Worm (Caenorhabditis elegans) whole organism, early embryonic: ENCODE measurements around the gene F43C11.10.

Experiments used
- B0310.2 ChIP-seq: sonication (generic microtip); optimal IDR thresholded peaks from 2 replicates; lab custom pipeline; 2016; ENCODE audit warnings: mild to moderate bottlenecking, missing genetic modification characterization, missing compliant biosample characterization
- F13C5.2 ChIP-seq: sonication (generic microtip); optimal IDR thresholded peaks from 2 replicates; lab custom pipeline; 2017; ENCODE audit warnings: mild to moderate bottlenecking, missing genetic modification characterization, inconsistent platforms, missing compliant biosample characterization
- aly-1 ChIP-seq: sonication (generic microtip); optimal IDR thresholded peaks from 2 replicates; lab custom pipeline; 2016; ENCODE audit warnings: missing genetic modification characterization, missing compliant biosample characterization
- ama-1 ChIP-seq: fragments of 150-350 bp; optimal IDR thresholded peaks from 2 replicates; lab custom pipeline; 2014
- ceh-13 ChIP-seq: fragments of 200-800 bp; sonication (Bioruptor generic); optimal IDR thresholded peaks from 2 replicates; lab custom pipeline; 2018; ENCODE audit warnings: mild to moderate bottlenecking, missing genetic modification characterization, missing compliant biosample characterization
- ceh-36 ChIP-seq: sonication (generic microtip); optimal IDR thresholded peaks from 2 replicates; lab custom pipeline; 2016; ENCODE audit warnings: missing genetic modification characterization, inconsistent platforms, missing compliant biosample characterization
- ets-7 ChIP-seq: sonication (generic microtip); optimal IDR thresholded peaks from 2 replicates; lab custom pipeline; 2016; ENCODE audit warnings: missing genotype, missing genetic modification characterization, missing compliant biosample characterization
- flt-1 ChIP-seq: fragments of 200-800 bp; sonication (Bioruptor generic); IDR thresholded peaks from 2 replicates; pipeline ENCODE4 v1.3.6; 2022; ENCODE audit warnings: missing genetic modification characterization, missing compliant biosample characterization
- hmbx-1 ChIP-seq: sonication (generic microtip); optimal IDR thresholded peaks from 2 replicates; lab custom pipeline; 2016; ENCODE audit warnings: mild to moderate bottlenecking, missing genetic modification characterization, missing compliant biosample characterization
- hmg-4 ChIP-seq: fragments of 200-800 bp; sonication (Bioruptor generic); optimal IDR thresholded peaks from 2 replicates; lab custom pipeline; 2018; ENCODE audit warnings: mild to moderate bottlenecking, missing genetic modification characterization, missing compliant biosample characterization
- pes-1 ChIP-seq: fragments of 200-800 bp; sonication (Bioruptor generic); IDR thresholded peaks from 2 replicates; pipeline ENCODE4 v1.3.6; 2022; ENCODE audit warnings: missing genetic modification reagents, missing genetic modification characterization, missing compliant biosample characterization
- scrt-1 ChIP-seq: fragments of 200-800 bp; sonication (Bioruptor generic); IDR thresholded peaks from 2 replicates; pipeline ENCODE4 v1.3.6; 2022; ENCODE audit warnings: missing genetic modification characterization, missing compliant biosample characterization
- tbx-37 ChIP-seq: fragments of 200-800 bp; sonication (Bioruptor generic); conservative IDR thresholded peaks from 2 replicates; pipeline ENCODE4 v1.3.6; 2022; ENCODE audit warnings: missing genetic modification reagents, missing genetic modification characterization, missing compliant biosample characterization
- tra-4 ChIP-seq: sonication (generic microtip); optimal IDR thresholded peaks from 2 replicates; lab custom pipeline; 2017; ENCODE audit warnings: missing genetic modification characterization, missing compliant biosample characterization

DNA sequence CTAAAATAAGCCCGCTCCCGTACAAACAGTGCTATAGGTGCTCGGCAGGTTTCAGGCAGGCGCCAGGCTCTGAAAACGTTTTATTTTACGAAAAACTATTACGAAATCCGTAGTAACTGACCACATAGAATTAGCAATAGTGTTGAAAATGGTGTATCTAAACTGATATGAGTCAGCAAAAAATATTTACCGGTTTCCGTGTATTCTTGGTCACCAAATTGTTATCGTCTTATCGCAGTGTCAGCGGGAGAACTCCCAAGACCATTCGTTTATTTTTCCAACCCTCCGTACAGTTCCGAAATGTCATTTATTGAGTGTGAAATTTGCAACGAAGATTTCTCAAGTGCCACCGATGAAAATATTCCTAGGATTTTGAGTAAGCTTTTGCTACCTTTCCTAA lies 20.2 kb downstream of the F43C11.10 start, which contains the start of gene F43C11.8:
- TF ChIP-seq hmbx-1 (tag; lab: Kevin White, UChicago), result no peak
- no peak for TF ChIP-seq ama-1 (lab: Kevin White, UChicago)
- TF ChIP-seq ceh-36, result no peak
- TF ChIP-seq tbx-37 (GFP tag; lab: Robert Waterston, UW), result no peak
- TF ChIP-seq B0310.2, result no peak
- no peak for TF ChIP-seq hmg-4 (GFP tag; lab: Kevin White, UChicago)
- no peak for TF ChIP-seq aly-1 (tag; lab: Kevin White, UChicago)
- no peak for TF ChIP-seq tra-4 (tag; lab: Kevin White, UChicago)
- no peak for TF ChIP-seq ets-7
- no peak for TF ChIP-seq pes-1 (GFP tag; lab: Robert Waterston, UW)
- no peak for TF ChIP-seq ceh-13 (GFP tag; lab: Kevin White, UChicago)
- TF ChIP-seq scrt-1 (GFP tag; lab: Robert Waterston, UW), result no peak
- TF ChIP-seq F13C5.2 (tag; lab: Kevin White, UChicago), result no peak
- no peak for TF ChIP-seq flt-1 (GFP tag; lab: Robert Waterston, UW)
